Fruit fly (Drosophila melanogaster) whole organism, prepupa: ENCODE measurements around the gene CG43218.

Source experiments
- Blimp-1 ChIP-seq: fragments of 200-800 bp; sonication (Bioruptor generic); optimal IDR thresholded peaks from 3 replicates; lab custom pipeline; 2017; ENCODE audit warnings: missing biosample characterization, missing genetic modification characterization, mild to moderate bottlenecking, moderate library complexity, missing genetic modification reagents
- CG10669 ChIP-seq: fragments of 200-800 bp; sonication (Bioruptor generic); optimal IDR thresholded peaks from 3 replicates; lab custom pipeline; 2018; ENCODE audit warnings: missing biosample characterization, mild to moderate bottlenecking, missing genetic modification characterization, moderate library complexity
- CG11294 ChIP-seq: fragments of 200-800 bp; sonication (Bioruptor generic); IDR thresholded peaks from 2 replicates; pipeline ENCODE4 v1.3.6; 2022; ENCODE audit warnings: missing biosample characterization, missing genetic modification characterization
- CG11762 ChIP-seq: fragments of 200-800 bp; sonication (Bioruptor generic); optimal IDR thresholded peaks from 3 replicates; lab custom pipeline; 2016; ENCODE audit warnings: missing biosample characterization, missing genetic modification characterization; ENCODE audit not compliant: insufficient read depth
- CG16779 ChIP-seq: fragments of 200-800 bp; sonication (Bioruptor generic); optimal IDR thresholded peaks from 3 replicates; lab custom pipeline; 2017; ENCODE audit warnings: missing biosample characterization, mild to moderate bottlenecking, missing genetic modification characterization
- CG3032 ChIP-seq: fragments of 200-800 bp; optimal IDR thresholded peaks from 2 replicates; lab custom pipeline; 2019; ENCODE audit warnings: missing biosample characterization, mild to moderate bottlenecking, missing genetic modification characterization, moderate library complexity
- CG31627 ChIP-seq: fragments of 200-800 bp; sonication (Bioruptor generic); optimal IDR thresholded peaks from 3 replicates; lab custom pipeline; 2016; ENCODE audit warnings: missing biosample characterization, missing genetic modification characterization
- CG32006 ChIP-seq: fragments of 200-800 bp; sonication (Bioruptor generic); optimal IDR thresholded peaks from 3 replicates; lab custom pipeline; 2017; ENCODE audit warnings: missing biosample characterization, mild to moderate bottlenecking, missing genetic modification characterization
- CG3919 ChIP-seq: fragments of 200-800 bp; sonication (Bioruptor generic); optimal IDR thresholded peaks from 3 replicates; lab custom pipeline; 2016; ENCODE audit warnings: missing biosample characterization, missing genetic modification characterization
- CG4318 ChIP-seq: fragments of 200-800 bp; sonication (Bioruptor generic); optimal IDR thresholded peaks from 3 replicates; lab custom pipeline; 2017; ENCODE audit warnings: missing biosample characterization, mild to moderate bottlenecking, missing genetic modification characterization
- CG6163 ChIP-seq: fragments of 200-800 bp; sonication (Bioruptor generic); IDR thresholded peaks from 3 replicates; pipeline ENCODE4 v1.3.6; 2022; ENCODE audit warnings: missing biosample characterization, missing genetic modification characterization
- CG6276 ChIP-seq: fragments of 200-800 bp; sonication (Bioruptor generic); optimal IDR thresholded peaks from 2 replicates; lab custom pipeline; 2017; ENCODE audit warnings: missing biosample characterization, mild to moderate bottlenecking, missing genetic modification characterization
- CG8632 ChIP-seq: fragments of 200-800 bp; sonication (Bioruptor generic); optimal IDR thresholded peaks from 3 replicates; lab custom pipeline; 2016; ENCODE audit warnings: missing biosample characterization, missing genetic modification characterization
- CG9139 ChIP-seq: fragments of 200-800 bp; sonication (Bioruptor generic); optimal IDR thresholded peaks from 3 replicates; lab custom pipeline; 2017; ENCODE audit warnings: missing biosample characterization, mild to moderate bottlenecking, missing genetic modification characterization
- Eip75B ChIP-seq: fragments of 200-800 bp; sonication (Bioruptor generic); optimal IDR thresholded peaks from 3 replicates; lab custom pipeline; 2016; ENCODE audit warnings: missing biosample characterization, missing genetic modification characterization
- Hr38 ChIP-seq: sonication (Bioruptor generic); optimal IDR thresholded peaks from 2 replicates; lab custom pipeline; 2016; ENCODE audit warnings: missing biosample characterization, missing genetic modification characterization
- Hr39 ChIP-seq: fragments of 200-800 bp; sonication (Bioruptor generic); optimal IDR thresholded peaks from 2 replicates; lab custom pipeline; 2016; ENCODE audit warnings: missing biosample characterization, missing genetic modification characterization
- Hr4 ChIP-seq: fragments of 200-800 bp; sonication (Bioruptor generic); optimal IDR thresholded peaks from 3 replicates; lab custom pipeline; 2016; ENCODE audit warnings: missing biosample characterization, missing genetic modification characterization
- Lpt ChIP-seq: fragments of 200-800 bp; sonication (Bioruptor generic); optimal IDR thresholded peaks from 3 replicates; lab custom pipeline; 2016; ENCODE audit warnings: missing biosample characterization, missing genetic modification characterization
- Met ChIP-seq: fragments of 200-800 bp; sonication (Bioruptor generic); optimal IDR thresholded peaks from 3 replicates; lab custom pipeline; 2016; ENCODE audit warnings: missing biosample characterization, missing genetic modification characterization
- OdsH ChIP-seq: fragments of 200-800 bp; sonication (Bioruptor generic); optimal IDR thresholded peaks from 3 replicates; lab custom pipeline; 2016; ENCODE audit warnings: missing biosample characterization, missing genetic modification characterization
- Smox ChIP-seq: fragments of 200-800 bp; sonication (Bioruptor generic); optimal IDR thresholded peaks from 3 replicates; lab custom pipeline; 2016; ENCODE audit warnings: missing biosample characterization, missing genetic modification characterization
- Sox15 ChIP-seq: fragments of 200-800 bp; sonication (Bioruptor generic); optimal IDR thresholded peaks from 3 replicates; lab custom pipeline; 2016; ENCODE audit warnings: missing biosample characterization, missing genetic modification characterization
- achi ChIP-seq: fragments of 200-800 bp; sonication (Bioruptor generic); optimal IDR thresholded peaks from 3 replicates; lab custom pipeline; 2016; ENCODE audit warnings: missing biosample characterization, missing genetic modification characterization
- acj6 ChIP-seq: fragments of 200-800 bp; sonication (Bioruptor generic); optimal IDR thresholded peaks from 3 replicates; lab custom pipeline; 2016; ENCODE audit warnings: missing biosample characterization, missing genetic modification characterization
- cyc ChIP-seq: fragments of 200-800 bp; sonication (Bioruptor generic); optimal IDR thresholded peaks from 3 replicates; lab custom pipeline; 2016; ENCODE audit warnings: missing biosample characterization, missing genetic modification characterization
- fd85E ChIP-seq: fragments of 200-800 bp; sonication (Bioruptor generic); optimal IDR thresholded peaks from 3 replicates; lab custom pipeline; 2016; ENCODE audit warnings: missing biosample characterization, missing genetic modification characterization
- fkh ChIP-seq: fragments of 200-800 bp; sonication (Bioruptor generic); optimal IDR thresholded peaks from 3 replicates; lab custom pipeline; 2017; ENCODE audit warnings: missing biosample characterization, mild to moderate bottlenecking, missing genetic modification characterization, moderate library complexity
- salr ChIP-seq, 2 experiments: fragments of 200-800 bp; sonication (Bioruptor generic); optimal IDR thresholded peaks; 3 replicates each; lab custom pipeline; 2016 to 2018; ENCODE audit warnings: missing biosample characterization in 2 of 2, missing genetic modification characterization in 2 of 2, mild to moderate bottlenecking in 1 of 2
- spab ChIP-seq: fragments of 200-800 bp; sonication (Bioruptor generic); optimal IDR thresholded peaks from 2 replicates; lab custom pipeline; 2017; ENCODE audit warnings: missing biosample characterization, mild to moderate bottlenecking, missing genetic modification characterization, missing genetic modification reagents
- svp ChIP-seq: fragments of 200-800 bp; sonication (Bioruptor generic); peaks from one replicate; lab custom pipeline; 2016; ENCODE audit warnings: missing biosample characterization, missing genetic modification characterization
- topi ChIP-seq: fragments of 200-800 bp; sonication (Bioruptor generic); optimal IDR thresholded peaks from 3 replicates; lab custom pipeline; 2016; ENCODE audit warnings: missing biosample characterization, missing genetic modification characterization
- vri ChIP-seq: fragments of 200-800 bp; sonication (Bioruptor generic); optimal IDR thresholded peaks from 3 replicates; lab custom pipeline; 2016; ENCODE audit warnings: missing biosample characterization, mild to moderate bottlenecking, missing genetic modification characterization

The CG43218 gene

dm6 chr3L:21304400-21304799 is 46.6 kb downstream of the CG43218 start, which contains the start of the genes CG11309 and CG7632 (continued):
- peak; percentile 100 for TF ChIP-seq CG3919
- TF ChIP-seq Smox (GFP tag; lab: Kevin White, UChicago) = peak; percentile 99
- TF ChIP-seq acj6 (GFP tag; lab: Kevin White, UChicago) = peak; percentile 99
- peak; percentile 99 for TF ChIP-seq CG32006
- TF ChIP-seq achi (GFP tag; lab: Kevin White, UChicago) = peak; percentile 99
- TF ChIP-seq CG6163 (GFP tag; lab: Robert Waterston, UW) = peak; percentile 100
- TF ChIP-seq CG11294 (GFP tag; lab: Robert Waterston, UW) = peak; percentile 98
- peak; percentile 99 for TF ChIP-seq CG16779
- TF ChIP-seq fd85E = peak; percentile 97
- peak; percentile 97 for TF ChIP-seq fkh (GFP tag; lab: Kevin White, UChicago)
- peak; percentile 96 for TF ChIP-seq CG4318 (GFP tag; lab: Kevin White, UChicago)
- peak; percentile 99 for TF ChIP-seq Lpt
- peak; percentile 100 for TF ChIP-seq CG10669 (GFP tag; lab: Kevin White, UChicago)
- TF ChIP-seq CG3032 (tag; lab: Kevin White, UChicago) = peak; percentile 100
- TF ChIP-seq spab = peak; percentile 99
- peak; percentile 97 for TF ChIP-seq Blimp-1 (GFP tag; lab: Kevin White, UChicago)
- peak; percentile 99 for TF ChIP-seq CG11762 (GFP tag; lab: Kevin White, UChicago)
- peak; percentile 97 for TF ChIP-seq Sox15 (GFP tag; lab: Kevin White, UChicago)
- peak; percentile 99 for TF ChIP-seq CG8632
- TF ChIP-seq CG6276 = peak; percentile 97
- TF ChIP-seq salr (GFP tag; optimal IDR thresholded peaks at IDR 0.05; lab: Kevin White, UChicago) = peak; percentile 99
- peak; percentile 99 for TF ChIP-seq Met (GFP tag; lab: Kevin White, UChicago)
- peak; percentile 98 for TF ChIP-seq Hr39
- TF ChIP-seq vri = peak; percentile 99
- TF ChIP-seq CG31627 (GFP tag; lab: Kevin White, UChicago) = peak; percentile 99
- TF ChIP-seq cyc (GFP tag; lab: Kevin White, UChicago) = peak; percentile 99
- peak; percentile 99 for TF ChIP-seq OdsH (GFP tag; lab: Kevin White, UChicago)
- peak; percentile 78 for TF ChIP-seq Hr38 (GFP tag; lab: Kevin White, UChicago)
- TF ChIP-seq topi (GFP tag; lab: Kevin White, UChicago) = peak; percentile 99
- TF ChIP-seq Hr4 (GFP tag; lab: Kevin White, UChicago) = peak; percentile 99
- peak; percentile 99 for TF ChIP-seq CG9139 (GFP tag; lab: Kevin White, UChicago)
- TF ChIP-seq Eip75B (GFP tag; lab: Kevin White, UChicago) = peak; percentile 100
- TF ChIP-seq svp = peak; percentile 100
